Worm (Caenorhabditis elegans): ENCODE results near the gene F21G4.6.

ce11 chrX:9940524-9940923 is 23.3 kb upstream of the F21G4.6 start:
- TF ChIP-seq him-1 (tag; optimal IDR thresholded peaks at IDR 0.05) (no peak), dao-5 (tag; optimal IDR thresholded peaks at IDR 0.05) (no peak)

All from whole organism, L4/young adult.